Fruit fly (Drosophila melanogaster): Measurements from ENCODE around the gene mdy.
A peak's percentile ranks its signal among the peaks of the same experiment; 100 is the strongest.

mdy gene

dm6 chr2L:16826872-16827506 is 10.5 kb downstream of the mdy start, which contains the start of gene AspRS-m (continued):
- TF ChIP-seq NfI (GFP tag; optimal IDR thresholded peaks at IDR 0.05) = no peak
- TF ChIP-seq CG5953 (GFP tag; IDR thresholded peaks at IDR 0.05) = no peak
- TF ChIP-seq HLHmδ (GFP tag; optimal IDR thresholded peaks at IDR 0.05) = no peak
- no peak for TF ChIP-seq Tbp (GFP tag; optimal IDR thresholded peaks at IDR 0.05)
- no peak for TF ChIP-seq Rx (GFP tag; IDR thresholded peaks at IDR 0.05)
- no peak for TF ChIP-seq TFAM (GFP tag; optimal IDR thresholded peaks at IDR 0.05)
- no peak for TF ChIP-seq Blimp-1 (GFP tag; optimal IDR thresholded peaks at IDR 0.05)
- no peak for TF ChIP-seq Usf (GFP tag; optimal IDR thresholded peaks at IDR 0.05)
- TF ChIP-seq lola (GFP tag; optimal IDR thresholded peaks at IDR 0.05) = no peak
- no peak for TF ChIP-seq CG7987 (GFP tag; optimal IDR thresholded peaks at IDR 0.05)
- peak; percentile 17 for TF ChIP-seq ind (GFP tag; optimal IDR thresholded peaks at IDR 0.05)
- TF ChIP-seq Doc2 (GFP tag; IDR thresholded peaks at IDR 0.05) = no peak
- no peak for TF ChIP-seq Nf-YC (tag; optimal IDR thresholded peaks at IDR 0.05)
- no peak for TF ChIP-seq crp (GFP tag; optimal IDR thresholded peaks at IDR 0.05)
- no peak for TF ChIP-seq Hr39 (optimal IDR thresholded peaks at IDR 0.05)
- TF ChIP-seq psq (GFP tag; optimal IDR thresholded peaks at IDR 0.05) = no peak
- no peak for TF ChIP-seq ham (GFP tag; IDR thresholded peaks at IDR 0.05)
- TF ChIP-seq lbe (GFP tag; optimal IDR thresholded peaks at IDR 0.05) = no peak
- no peak for TF ChIP-seq H15 (GFP tag; IDR thresholded peaks at IDR 0.05)
- TF ChIP-seq YL-1 (GFP tag; optimal IDR thresholded peaks at IDR 0.05) = peak; percentile 73
- no peak for TF ChIP-seq fd3F (GFP tag; optimal IDR thresholded peaks at IDR 0.05)
- TF ChIP-seq CG13624 (GFP tag; optimal IDR thresholded peaks at IDR 0.05) = no peak
- TF ChIP-seq PHDP (tag; optimal IDR thresholded peaks at IDR 0.05) = no peak
- TF ChIP-seq CG13424 (tag; optimal IDR thresholded peaks at IDR 0.05) = peak; percentile 42
- no peak for TF ChIP-seq CG18262 (tag; optimal IDR thresholded peaks at IDR 0.05)
- TF ChIP-seq CG3726 (GFP tag; IDR thresholded peaks at IDR 0.05) = no peak
- no peak for TF ChIP-seq fu2 (GFP tag; optimal IDR thresholded peaks at IDR 0.05)
- no peak for TF ChIP-seq unpg (GFP tag; optimal IDR thresholded peaks at IDR 0.05)
- TF ChIP-seq CG14014 (GFP tag; IDR thresholded peaks at IDR 0.05) = no peak
- TF ChIP-seq CG32767 (GFP tag; IDR thresholded peaks at IDR 0.05) = no peak
- TF ChIP-seq CG33213 (GFP tag; optimal IDR thresholded peaks at IDR 0.05) = peak; percentile 5
- peak; percentile 88; the same call in 2 of the 3 replicates for TF ChIP-seq Opbp (GFP tag; IDR thresholded peaks at IDR 0.05; ENCODE audit: partially characterized antibody)
- TF ChIP-seq HLH3B (GFP tag; IDR thresholded peaks at IDR 0.05) = no peak
- TF ChIP-seq CG16815 (GFP tag; optimal IDR thresholded peaks at IDR 0.05) = no peak
- no peak for TF ChIP-seq CG7271 (tag; optimal IDR thresholded peaks at IDR 0.05)
- TF ChIP-seq CG14050 (GFP tag; IDR thresholded peaks at IDR 0.05) = no peak
- TF ChIP-seq CG12104 (GFP tag; optimal IDR thresholded peaks at IDR 0.05) = no peak
- TF ChIP-seq E2f2 (GFP tag; IDR thresholded peaks at IDR 0.05) = peak; percentile 43; the same call in 1 of the 2 replicates
- TF ChIP-seq Fer2 (tag; optimal IDR thresholded peaks at IDR 0.05) = no peak
- no peak for TF ChIP-seq CG10979 (tag; optimal IDR thresholded peaks at IDR 0.05)
- TF ChIP-seq twi (tag; optimal IDR thresholded peaks at IDR 0.05) = no peak
- no peak for TF ChIP-seq CG3407 (GFP tag; optimal IDR thresholded peaks at IDR 0.05)
- TF ChIP-seq Side (GFP tag; optimal IDR thresholded peaks at IDR 0.05) = no peak
- TF ChIP-seq CG9215 (GFP tag; IDR thresholded peaks at IDR 0.05) = no peak
- TF ChIP-seq exex (tag; optimal IDR thresholded peaks at IDR 0.05) = no peak
- TF ChIP-seq Drgx (GFP tag; IDR thresholded peaks at IDR 0.05) = no peak
- no peak for TF ChIP-seq CG15011 (GFP tag; optimal IDR thresholded peaks at IDR 0.05)
- TF ChIP-seq CG9932 (GFP tag; IDR thresholded peaks at IDR 0.05) = peak; percentile 81
- TF ChIP-seq gsb (GFP tag; IDR thresholded peaks at IDR 0.05) = no peak
